Worm (Caenorhabditis elegans) whole organism, mixed stage, embryonic: ENCODE measurements around the gene F56D6.22.

ENCODE experiments used
- M03D4.4 ChIP-seq: sonication (generic microtip); optimal IDR thresholded peaks from 2 replicates; lab custom pipeline; 2017; ENCODE audit warnings: mild to moderate bottlenecking, missing genetic modification characterization, missing compliant biosample characterization
- bed-3 ChIP-seq: fragments of 200-800 bp; sonication (Bioruptor generic); optimal IDR thresholded peaks from 3 replicates; lab custom pipeline; 2018; ENCODE audit warnings: mild to moderate bottlenecking, missing genetic modification characterization, moderate library complexity, missing compliant biosample characterization
- blmp-1 ChIP-seq: fragments of 150-350 bp; optimal IDR thresholded peaks from 2 replicates; lab custom pipeline; 2014; ENCODE audit warnings: missing biosample characterization, missing genetic modification characterization
- ceh-83 ChIP-seq: fragments of 200-800 bp; sonication (Bioruptor generic); optimal IDR thresholded peaks from 2 replicates; lab custom pipeline; 2018; ENCODE audit warnings: mild to moderate bottlenecking, missing genetic modification characterization, missing compliant biosample characterization
- cnd-1 ChIP-seq: fragments of 200-800 bp; sonication (Bioruptor generic); optimal IDR thresholded peaks from 2 replicates; lab custom pipeline; 2018; ENCODE audit warnings: mild to moderate bottlenecking, missing genetic modification characterization, missing compliant biosample characterization
- drap-1 ChIP-seq: fragments of 200-800 bp; sonication (Bioruptor generic); optimal IDR thresholded peaks from 3 replicates; lab custom pipeline; 2018; ENCODE audit warnings: mild to moderate bottlenecking, missing genetic modification characterization, missing compliant biosample characterization
- elt-1 ChIP-seq: sonication (generic microtip); optimal IDR thresholded peaks from 2 replicates; lab custom pipeline; 2017; ENCODE audit warnings: missing genetic modification characterization, mild to moderate bottlenecking, missing compliant biosample characterization, antibody characterized with exemption, moderate library complexity, borderline replicate concordance; ENCODE audit not compliant: insufficient read depth
- elt-3 ChIP-seq: fragments of 150-350 bp; optimal IDR thresholded peaks from 2 replicates; lab custom pipeline; 2014; ENCODE audit warnings: missing biosample characterization, missing genetic modification characterization
- ham-2 ChIP-seq: fragments of 200-800 bp; sonication (Bioruptor generic); optimal IDR thresholded peaks from 2 replicates; lab custom pipeline; 2018; ENCODE audit warnings: mild to moderate bottlenecking, missing genetic modification characterization, missing compliant biosample characterization
- hlh-1 ChIP-seq: fragments of 150-350 bp; optimal IDR thresholded peaks from 2 replicates; lab custom pipeline; 2014; ENCODE audit warnings: missing biosample characterization, missing genetic modification reagents, missing genetic modification characterization
- lin-13 ChIP-seq: fragments of 150-350 bp; optimal IDR thresholded peaks from 2 replicates; lab custom pipeline; 2014; ENCODE audit warnings: missing biosample characterization, missing genetic modification characterization
- lin-32 ChIP-seq: fragments of 200-800 bp; sonication (Bioruptor generic); optimal IDR thresholded peaks from 2 replicates; lab custom pipeline; 2018; ENCODE audit warnings: mild to moderate bottlenecking, missing genetic modification characterization, missing compliant biosample characterization
- lsy-2 ChIP-seq: fragments of 150-350 bp; optimal IDR thresholded peaks from 2 replicates; lab custom pipeline; 2014; ENCODE audit warnings: missing biosample characterization, missing genetic modification characterization
- mab-5 ChIP-seq: fragments of 150-350 bp; optimal IDR thresholded peaks from 2 replicates; lab custom pipeline; 2014; ENCODE audit warnings: missing biosample characterization, missing genetic modification characterization
- mep-1 ChIP-seq: fragments of 150-350 bp; optimal IDR thresholded peaks from 2 replicates; lab custom pipeline; 2017; ENCODE audit warnings: missing biosample characterization, missing genetic modification reagents, missing genetic modification characterization, inconsistent platforms
- mls-2 ChIP-seq: sonication (generic microtip); optimal IDR thresholded peaks from 2 replicates; lab custom pipeline; 2016; ENCODE audit warnings: mild to moderate bottlenecking, missing genetic modification characterization, moderate library complexity, missing compliant biosample characterization
- nhr-12 ChIP-seq: fragments of 150-350 bp; optimal IDR thresholded peaks from 2 replicates; lab custom pipeline; 2014; ENCODE audit warnings: missing biosample characterization, missing genetic modification characterization
- nhr-2 ChIP-seq: fragments of 150-350 bp; optimal IDR thresholded peaks from 2 replicates; lab custom pipeline; 2014; ENCODE audit warnings: missing biosample characterization, missing genetic modification characterization
- nhr-237 ChIP-seq: fragments of 150-350 bp; optimal IDR thresholded peaks from 2 replicates; lab custom pipeline; 2014; ENCODE audit warnings: missing biosample characterization, missing genetic modification characterization
- nhr-28 ChIP-seq: fragments of 150-350 bp; optimal IDR thresholded peaks from 2 replicates; lab custom pipeline; 2014; ENCODE audit warnings: missing biosample characterization, missing genetic modification characterization
- nhr-76 ChIP-seq: sonication (generic microtip); optimal IDR thresholded peaks from 2 replicates; lab custom pipeline; 2017; ENCODE audit warnings: missing biosample characterization, missing genetic modification characterization
- pha-4 ChIP-seq: fragments of 150-350 bp; optimal IDR thresholded peaks from 2 replicates; lab custom pipeline; 2018; ENCODE audit warnings: missing biosample characterization, missing genetic modification reagents, missing genetic modification characterization
- sem-2 ChIP-seq: fragments of 200-800 bp; sonication (Bioruptor generic); optimal IDR thresholded peaks from 2 replicates; lab custom pipeline; 2018; ENCODE audit warnings: mild to moderate bottlenecking, missing genetic modification characterization, missing compliant biosample characterization
- snpc-4 ChIP-seq: fragments of 150-350 bp; optimal IDR thresholded peaks from 2 replicates; lab custom pipeline; 2014; ENCODE audit warnings: missing biosample characterization, missing genetic modification characterization
- sptf-1 ChIP-seq: sonication (generic microtip); optimal IDR thresholded peaks from 2 replicates; lab custom pipeline; 2017; ENCODE audit warnings: mild to moderate bottlenecking, missing genetic modification characterization, moderate library complexity, missing compliant biosample characterization
- tbx-8 ChIP-seq: fragments of 200-800 bp; sonication (Bioruptor generic); optimal IDR thresholded peaks from 2 replicates; lab custom pipeline; 2018; ENCODE audit warnings: mild to moderate bottlenecking, missing genetic modification characterization, moderate library complexity, missing compliant biosample characterization
- unc-120 ChIP-seq: sonication (generic microtip); optimal IDR thresholded peaks from 2 replicates; lab custom pipeline; 2017; ENCODE audit warnings: missing genetic modification characterization, missing compliant biosample characterization; ENCODE audit not compliant: poor library complexity, severe bottlenecking
- unc-39 ChIP-seq: fragments of 150-350 bp; optimal IDR thresholded peaks from 2 replicates; lab custom pipeline; 2014; ENCODE audit warnings: missing biosample characterization, missing genetic modification characterization
- unc-62 ChIP-seq: fragments of 150-350 bp; optimal IDR thresholded peaks from 2 replicates; lab custom pipeline; 2014; ENCODE audit warnings: missing biosample characterization, missing genetic modification reagents, missing genetic modification characterization
- zip-8 ChIP-seq: fragments of 150-350 bp; optimal IDR thresholded peaks from 2 replicates; lab custom pipeline; 2014; ENCODE audit warnings: missing biosample characterization, missing genetic modification characterization
- ztf-11 ChIP-seq: fragments of 150-350 bp; optimal IDR thresholded peaks from 2 replicates; lab custom pipeline; 2014; ENCODE audit warnings: missing biosample characterization, missing genetic modification characterization

The F56D6.22 gene

DNA sequence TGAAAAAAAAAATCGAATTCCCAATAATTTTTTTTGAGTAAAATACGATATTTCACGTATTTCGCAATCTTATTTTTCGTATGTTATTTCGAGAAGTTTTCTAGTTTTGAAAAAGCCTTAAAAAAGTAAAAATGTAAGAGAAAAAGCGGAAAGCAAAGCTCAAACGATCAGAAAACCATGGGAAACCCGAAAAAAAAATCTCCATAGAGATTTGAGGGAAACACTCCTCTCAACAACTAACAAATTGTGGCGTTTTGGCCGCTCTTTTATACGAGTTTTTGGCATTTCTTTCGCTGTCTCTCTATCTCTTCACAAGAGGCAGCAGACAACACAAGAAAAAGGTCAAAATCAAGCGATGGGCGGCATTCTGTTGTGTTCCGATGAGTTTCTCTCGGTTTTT lies 33.0 kb downstream of the F56D6.22 start:
- TF ChIP-seq mep-1 (tag; lab: Kevin White, UChicago) (no peak), blmp-1 (tag; lab: Kevin White, UChicago) (no peak), nhr-2 (tag; lab: Kevin White, UChicago) (no peak), M03D4.4 (no peak), sptf-1 (tag; lab: Kevin White, UChicago) (peak; percentile 18), ceh-83 (GFP tag; lab: Kevin White, UChicago) (peak; percentile 34)

DNA sequence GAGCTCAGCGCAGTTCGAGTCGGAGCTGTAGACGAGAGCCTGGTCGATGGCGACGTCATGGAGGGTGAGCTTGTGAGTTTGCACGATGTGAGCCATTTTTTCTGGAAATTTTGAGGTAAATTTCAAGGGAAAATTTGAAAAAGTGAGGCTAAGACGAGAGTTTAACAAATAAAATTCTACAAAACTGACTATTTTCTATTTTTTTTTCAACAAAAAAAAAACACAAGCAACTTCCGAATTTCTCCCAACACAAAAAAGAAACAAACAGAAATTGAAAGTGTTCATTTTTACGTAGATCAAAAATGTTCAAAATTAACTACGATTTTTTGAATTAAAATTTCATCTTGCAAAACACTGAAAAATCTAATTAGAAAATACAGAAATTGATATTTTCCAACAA lies 33.7 kb downstream of the F56D6.22 start, which contains the start of gene F37C4.5:
TSS of gene F37C4.5 (minus strand) at position 101 of the 400 bp plus-strand sequence.
- TF ChIP-seq sem-2 (GFP tag; lab: Kevin White, UChicago): no peak
- no peak for TF ChIP-seq unc-39 (tag; lab: Kevin White, UChicago)
- TF ChIP-seq cnd-1 (tag; lab: Kevin White, UChicago): no peak
- TF ChIP-seq lin-32 (GFP tag; lab: Kevin White, UChicago): no peak
- no peak for TF ChIP-seq lsy-2 (tag; lab: Kevin White, UChicago)

DNA sequence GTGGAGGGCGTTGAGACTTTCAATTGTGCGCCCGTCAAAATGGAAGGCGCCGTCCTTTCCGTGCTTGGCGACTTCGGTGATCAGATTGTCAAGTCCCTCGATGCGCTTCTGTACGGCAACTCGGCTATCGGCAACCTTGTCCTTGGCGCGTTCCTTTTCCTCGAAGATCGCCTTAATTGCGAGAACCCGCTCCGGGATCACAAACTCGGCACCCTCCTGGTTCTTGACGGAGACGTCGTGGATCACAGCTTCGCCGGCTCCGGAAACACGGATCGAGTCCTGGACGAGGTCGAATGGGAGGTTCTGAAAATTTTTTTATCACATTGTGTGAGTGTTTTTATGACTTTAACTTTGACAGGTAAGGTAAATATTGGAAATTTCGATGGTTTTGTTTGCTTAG lies 34.2 kb downstream of the F56D6.22 start:
- TF ChIP-seq snpc-4 (tag; lab: Kevin White, UChicago): no peak
- no peak for TF ChIP-seq blmp-1 (tag; lab: Kevin White, UChicago)
- no peak for TF ChIP-seq unc-62 (GFP tag; lab: Kevin White, UChicago)
- TF ChIP-seq unc-120 (tag; lab: Kevin White, UChicago): no peak
- TF ChIP-seq mep-1 (tag; lab: Kevin White, UChicago): no peak
- TF ChIP-seq hlh-1: no peak
- no peak for TF ChIP-seq bed-3
- TF ChIP-seq nhr-237 (tag; lab: Kevin White, UChicago): no peak
- no peak for TF ChIP-seq nhr-2 (tag; lab: Kevin White, UChicago)
- TF ChIP-seq cnd-1 (tag; lab: Kevin White, UChicago): no peak
- no peak for TF ChIP-seq elt-1 (tag; lab: Kevin White, UChicago)
- no peak for TF ChIP-seq lsy-2 (tag; lab: Kevin White, UChicago)
- TF ChIP-seq M03D4.4: no peak
- TF ChIP-seq mab-5 (tag; lab: Kevin White, UChicago): no peak
- TF ChIP-seq lin-32 (GFP tag; lab: Kevin White, UChicago): no peak
- TF ChIP-seq zip-8 (tag; lab: Kevin White, UChicago): no peak

DNA sequence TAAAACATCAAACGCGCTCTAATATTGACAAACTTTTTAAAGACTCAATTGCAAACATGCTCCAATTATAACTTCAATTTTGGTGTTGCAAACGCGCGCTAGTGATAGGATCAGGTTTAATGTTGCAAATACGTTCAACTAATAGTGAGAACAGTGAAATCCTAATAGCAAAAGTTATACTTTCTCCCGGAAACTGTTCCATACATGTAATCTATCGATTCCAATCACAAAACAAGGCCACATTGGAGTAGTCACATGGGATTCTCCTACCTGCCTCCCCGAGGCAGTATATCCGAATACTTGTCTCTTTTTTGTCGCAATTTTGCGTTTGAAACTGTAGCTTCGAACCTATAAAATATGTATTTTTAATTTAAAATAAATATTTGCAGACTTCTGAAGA lies 37.5 kb downstream of the F56D6.22 start:
- TF ChIP-seq mep-1 (tag; lab: Kevin White, UChicago): no peak
- no peak for TF ChIP-seq lin-32 (GFP tag; lab: Kevin White, UChicago)
- TF ChIP-seq mls-2: no peak
- no peak for TF ChIP-seq snpc-4 (tag; lab: Kevin White, UChicago)
- TF ChIP-seq ztf-11 (tag; lab: Kevin White, UChicago): no peak
- TF ChIP-seq lsy-2 (tag; lab: Kevin White, UChicago): no peak
- no peak for TF ChIP-seq tbx-8
- no peak for TF ChIP-seq drap-1 (GFP tag; lab: Kevin White, UChicago)
- no peak for TF ChIP-seq blmp-1 (tag; lab: Kevin White, UChicago)
- TF ChIP-seq lin-13: no peak
- TF ChIP-seq unc-62 (GFP tag; lab: Kevin White, UChicago): no peak
- TF ChIP-seq ceh-83 (GFP tag; lab: Kevin White, UChicago): no peak
- TF ChIP-seq, all 35 proteins: peak for 0

DNA sequence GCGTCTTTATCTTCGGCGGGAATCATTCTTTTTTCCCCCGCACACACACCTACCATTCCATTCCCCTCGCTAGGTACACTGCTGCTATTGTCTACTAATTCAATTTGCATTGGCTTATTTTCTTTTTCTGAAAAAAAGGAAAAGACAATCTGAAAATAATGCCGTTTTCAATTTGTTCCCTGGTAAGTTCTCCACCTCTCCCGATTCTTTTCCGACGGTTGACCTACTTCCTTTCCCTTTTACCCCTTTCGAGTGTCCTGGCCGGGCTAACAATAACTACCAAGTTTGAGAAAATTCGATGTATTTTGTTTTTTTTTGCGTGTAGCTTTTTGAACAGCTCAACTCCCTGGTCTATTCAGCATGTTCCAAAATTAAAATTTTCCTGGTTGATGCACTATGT lies 40.2 kb downstream of the F56D6.22 start, which contains the start of gene F37C4.4:
TSS of gene F37C4.4 (plus strand) at position 58 of the 400 bp plus-strand sequence.
- no peak for TF ChIP-seq nhr-12 (tag; lab: Kevin White, UChicago)
- TF ChIP-seq pha-4 (tag; lab: Kevin White, UChicago): no peak
- no peak for TF ChIP-seq elt-3 (tag; lab: Kevin White, UChicago)
- no peak for TF ChIP-seq bed-3
- no peak for TF ChIP-seq zip-8 (tag; lab: Kevin White, UChicago)
- no peak for TF ChIP-seq cnd-1 (tag; lab: Kevin White, UChicago)
- TF ChIP-seq lin-32 (GFP tag; lab: Kevin White, UChicago): no peak
- no peak for TF ChIP-seq M03D4.4
- TF ChIP-seq mls-2: no peak
- peak; percentile 36 for TF ChIP-seq ham-2 (GFP tag; lab: Kevin White, UChicago)
- no peak for TF ChIP-seq nhr-28 (tag; lab: Kevin White, UChicago)
- TF ChIP-seq mep-1 (tag; lab: Kevin White, UChicago): no peak
- TF ChIP-seq elt-1 (tag; lab: Kevin White, UChicago): peak; percentile 40
- TF ChIP-seq unc-120 (tag; lab: Kevin White, UChicago): no peak
- TF ChIP-seq hlh-1: no peak
- TF ChIP-seq mab-5 (tag; lab: Kevin White, UChicago): no peak
- TF ChIP-seq nhr-76 (tag; lab: Kevin White, UChicago): no peak
- TF ChIP-seq nhr-237 (tag; lab: Kevin White, UChicago): no peak
